Fruit fly (Drosophila melanogaster) whole organism, prepupa: ENCODE data around the gene CG16826.
A peak's percentile ranks its signal among the peaks of the same experiment; 100 is the strongest.

ENCODE experiments used
- CG10631 ChIP-seq: fragments of 200-800 bp; sonication (Bioruptor generic); optimal IDR thresholded peaks from 2 replicates; lab custom pipeline; 2016; ENCODE audit warnings: missing biosample characterization, missing genetic modification characterization
- CG10669 ChIP-seq: fragments of 200-800 bp; sonication (Bioruptor generic); optimal IDR thresholded peaks from 3 replicates; lab custom pipeline; 2018; ENCODE audit warnings: missing biosample characterization, mild to moderate bottlenecking, missing genetic modification characterization, moderate library complexity
- CG11294 ChIP-seq: fragments of 200-800 bp; sonication (Bioruptor generic); IDR thresholded peaks from 2 replicates; pipeline ENCODE4 v1.3.6; 2022; ENCODE audit warnings: missing biosample characterization, missing genetic modification characterization
- CG11762 ChIP-seq: fragments of 200-800 bp; sonication (Bioruptor generic); optimal IDR thresholded peaks from 3 replicates; lab custom pipeline; 2016; ENCODE audit warnings: missing biosample characterization, missing genetic modification characterization; ENCODE audit not compliant: insufficient read depth
- CG15336 ChIP-seq: fragments of 200-800 bp; sonication (Bioruptor generic); IDR thresholded peaks from 2 replicates; pipeline ENCODE4 v1.3.6; 2022; ENCODE audit warnings: missing biosample characterization, missing genetic modification characterization
- CG1621 ChIP-seq: fragments of 200-800 bp; sonication (Bioruptor generic); optimal IDR thresholded peaks from 3 replicates; lab custom pipeline; 2018; ENCODE audit warnings: missing biosample characterization, mild to moderate bottlenecking, missing genetic modification characterization
- CG16779 ChIP-seq: fragments of 200-800 bp; sonication (Bioruptor generic); optimal IDR thresholded peaks from 3 replicates; lab custom pipeline; 2017; ENCODE audit warnings: missing biosample characterization, mild to moderate bottlenecking, missing genetic modification characterization
- CG3032 ChIP-seq: fragments of 200-800 bp; optimal IDR thresholded peaks from 2 replicates; lab custom pipeline; 2019; ENCODE audit warnings: missing biosample characterization, mild to moderate bottlenecking, missing genetic modification characterization, moderate library complexity
- CG31627 ChIP-seq: fragments of 200-800 bp; sonication (Bioruptor generic); optimal IDR thresholded peaks from 3 replicates; lab custom pipeline; 2016; ENCODE audit warnings: missing biosample characterization, missing genetic modification characterization
- CG32006 ChIP-seq: fragments of 200-800 bp; sonication (Bioruptor generic); optimal IDR thresholded peaks from 3 replicates; lab custom pipeline; 2017; ENCODE audit warnings: missing biosample characterization, mild to moderate bottlenecking, missing genetic modification characterization
- CG34406 ChIP-seq: fragments of 200-800 bp; sonication (Bioruptor generic); optimal IDR thresholded peaks from 3 replicates; lab custom pipeline; 2016; ENCODE audit warnings: missing biosample characterization, missing genetic modification characterization
- CG4318 ChIP-seq: fragments of 200-800 bp; sonication (Bioruptor generic); optimal IDR thresholded peaks from 3 replicates; lab custom pipeline; 2017; ENCODE audit warnings: missing biosample characterization, mild to moderate bottlenecking, missing genetic modification characterization
- CG6163 ChIP-seq: fragments of 200-800 bp; sonication (Bioruptor generic); IDR thresholded peaks from 3 replicates; pipeline ENCODE4 v1.3.6; 2022; ENCODE audit warnings: missing biosample characterization, missing genetic modification characterization
- CG6276 ChIP-seq: fragments of 200-800 bp; sonication (Bioruptor generic); optimal IDR thresholded peaks from 2 replicates; lab custom pipeline; 2017; ENCODE audit warnings: missing biosample characterization, mild to moderate bottlenecking, missing genetic modification characterization
- CG6808 ChIP-seq: fragments of 200-800 bp; sonication (Bioruptor generic); optimal IDR thresholded peaks from 3 replicates; lab custom pipeline; 2017; ENCODE audit warnings: missing biosample characterization, missing genetic modification characterization, mild to moderate bottlenecking, moderate library complexity, missing genetic modification reagents
- CG6854 ChIP-seq: fragments of 200-800 bp; sonication (Bioruptor generic); optimal IDR thresholded peaks from 2 replicates; lab custom pipeline; 2017; ENCODE audit warnings: missing biosample characterization, mild to moderate bottlenecking, missing genetic modification characterization
- CG7368 ChIP-seq: fragments of 200-800 bp; sonication (Bioruptor generic); optimal IDR thresholded peaks from 3 replicates; lab custom pipeline; 2016; ENCODE audit warnings: missing biosample characterization, missing genetic modification characterization
- CG8119 ChIP-seq: fragments of 200-800 bp; sonication (Bioruptor generic); IDR thresholded peaks from 3 replicates; pipeline ENCODE4 v1.3.6; 2022; ENCODE audit warnings: missing biosample characterization, missing genetic modification characterization
- CG8319 ChIP-seq: fragments of 200-800 bp; sonication (Bioruptor generic); optimal IDR thresholded peaks from 3 replicates; lab custom pipeline; 2016; ENCODE audit warnings: missing biosample characterization, missing genetic modification characterization
- CG8632 ChIP-seq: fragments of 200-800 bp; sonication (Bioruptor generic); optimal IDR thresholded peaks from 3 replicates; lab custom pipeline; 2016; ENCODE audit warnings: missing biosample characterization, missing genetic modification characterization
- CG9139 ChIP-seq: fragments of 200-800 bp; sonication (Bioruptor generic); optimal IDR thresholded peaks from 3 replicates; lab custom pipeline; 2017; ENCODE audit warnings: missing biosample characterization, mild to moderate bottlenecking, missing genetic modification characterization
- Eip75B ChIP-seq: fragments of 200-800 bp; sonication (Bioruptor generic); optimal IDR thresholded peaks from 3 replicates; lab custom pipeline; 2016; ENCODE audit warnings: missing biosample characterization, missing genetic modification characterization
- Eip78C ChIP-seq: fragments of 200-800 bp; sonication (Bioruptor generic); peaks from one replicate; lab custom pipeline; 2016; ENCODE audit warnings: missing biosample characterization, missing genetic modification characterization
- Ets21C ChIP-seq: fragments of 200-800 bp; sonication (Bioruptor generic); optimal IDR thresholded peaks from 3 replicates; lab custom pipeline; 2016; ENCODE audit warnings: missing biosample characterization, missing genetic modification characterization
- Ets96B ChIP-seq: fragments of 200-800 bp; optimal IDR thresholded peaks from 2 replicates; lab custom pipeline; 2019; ENCODE audit warnings: missing biosample characterization, mild to moderate bottlenecking, missing genetic modification characterization, moderate library complexity
- Gug ChIP-seq: fragments of 200-800 bp; sonication (Bioruptor generic); IDR thresholded peaks from 2 replicates; pipeline ENCODE4 v1.3.6; 2022; ENCODE audit warnings: missing biosample characterization, missing genetic modification characterization
- Hr39 ChIP-seq: fragments of 200-800 bp; sonication (Bioruptor generic); optimal IDR thresholded peaks from 2 replicates; lab custom pipeline; 2016; ENCODE audit warnings: missing biosample characterization, missing genetic modification characterization
- Hr4 ChIP-seq: fragments of 200-800 bp; sonication (Bioruptor generic); optimal IDR thresholded peaks from 3 replicates; lab custom pipeline; 2016; ENCODE audit warnings: missing biosample characterization, missing genetic modification characterization
- Met ChIP-seq: fragments of 200-800 bp; sonication (Bioruptor generic); optimal IDR thresholded peaks from 3 replicates; lab custom pipeline; 2016; ENCODE audit warnings: missing biosample characterization, missing genetic modification characterization
- OdsH ChIP-seq: fragments of 200-800 bp; sonication (Bioruptor generic); optimal IDR thresholded peaks from 3 replicates; lab custom pipeline; 2016; ENCODE audit warnings: missing biosample characterization, missing genetic modification characterization
- Sox14 ChIP-seq: fragments of 200-800 bp; sonication (Bioruptor generic); optimal IDR thresholded peaks from 3 replicates; lab custom pipeline; 2016; ENCODE audit warnings: missing biosample characterization, missing genetic modification characterization
- Sox15 ChIP-seq: fragments of 200-800 bp; sonication (Bioruptor generic); optimal IDR thresholded peaks from 3 replicates; lab custom pipeline; 2016; ENCODE audit warnings: missing biosample characterization, missing genetic modification characterization
- achi ChIP-seq: fragments of 200-800 bp; sonication (Bioruptor generic); optimal IDR thresholded peaks from 3 replicates; lab custom pipeline; 2016; ENCODE audit warnings: missing biosample characterization, missing genetic modification characterization
- acj6 ChIP-seq: fragments of 200-800 bp; sonication (Bioruptor generic); optimal IDR thresholded peaks from 3 replicates; lab custom pipeline; 2016; ENCODE audit warnings: missing biosample characterization, missing genetic modification characterization
- dac ChIP-seq: fragments of 200-800 bp; sonication (Bioruptor generic); optimal IDR thresholded peaks from 2 replicates; lab custom pipeline; 2017; ENCODE audit warnings: missing biosample characterization, mild to moderate bottlenecking, missing genetic modification characterization
- dsx ChIP-seq: fragments of 200-800 bp; optimal IDR thresholded peaks from 3 replicates; lab custom pipeline; 2019; ENCODE audit warnings: missing biosample characterization, mild to moderate bottlenecking, missing genetic modification characterization, moderate library complexity; ENCODE audit not compliant: poor library complexity, severe bottlenecking
- eg ChIP-seq: fragments of 200-800 bp; sonication (Bioruptor generic); IDR thresholded peaks from 3 replicates; pipeline ENCODE4 v1.3.6; 2022; ENCODE audit warnings: missing biosample characterization, missing genetic modification characterization
- fd59A ChIP-seq: fragments of 200-800 bp; sonication (Bioruptor generic); optimal IDR thresholded peaks from 2 replicates; lab custom pipeline; 2017; ENCODE audit warnings: missing biosample characterization, mild to moderate bottlenecking, missing genetic modification characterization, missing genetic modification reagents
- fd85E ChIP-seq: fragments of 200-800 bp; sonication (Bioruptor generic); optimal IDR thresholded peaks from 3 replicates; lab custom pipeline; 2016; ENCODE audit warnings: missing biosample characterization, missing genetic modification characterization
- fkh ChIP-seq: fragments of 200-800 bp; sonication (Bioruptor generic); optimal IDR thresholded peaks from 3 replicates; lab custom pipeline; 2017; ENCODE audit warnings: missing biosample characterization, mild to moderate bottlenecking, missing genetic modification characterization, moderate library complexity
- lz ChIP-seq: fragments of 200-800 bp; sonication (Bioruptor generic); optimal IDR thresholded peaks from 3 replicates; lab custom pipeline; 2016; ENCODE audit warnings: missing biosample characterization, missing genetic modification characterization
- net ChIP-seq: fragments of 200-800 bp; sonication (Bioruptor generic); optimal IDR thresholded peaks from 3 replicates; lab custom pipeline; 2016; ENCODE audit warnings: missing biosample characterization, missing genetic modification characterization
- pdm3 ChIP-seq: fragments of 200-800 bp; sonication (Bioruptor generic); optimal IDR thresholded peaks from 3 replicates; lab custom pipeline; 2016; ENCODE audit warnings: missing biosample characterization, missing genetic modification characterization
- salr ChIP-seq, 2 experiments: fragments of 200-800 bp; sonication (Bioruptor generic); optimal IDR thresholded peaks; 3 replicates each; lab custom pipeline; 2016 to 2018; ENCODE audit warnings: missing biosample characterization in 2 of 2, missing genetic modification characterization in 2 of 2, mild to moderate bottlenecking in 1 of 2
- spab ChIP-seq: fragments of 200-800 bp; sonication (Bioruptor generic); optimal IDR thresholded peaks from 2 replicates; lab custom pipeline; 2017; ENCODE audit warnings: missing biosample characterization, mild to moderate bottlenecking, missing genetic modification characterization, missing genetic modification reagents
- topi ChIP-seq: fragments of 200-800 bp; sonication (Bioruptor generic); optimal IDR thresholded peaks from 3 replicates; lab custom pipeline; 2016; ENCODE audit warnings: missing biosample characterization, missing genetic modification characterization
- vri ChIP-seq: fragments of 200-800 bp; sonication (Bioruptor generic); optimal IDR thresholded peaks from 3 replicates; lab custom pipeline; 2016; ENCODE audit warnings: missing biosample characterization, mild to moderate bottlenecking, missing genetic modification characterization

Gene CG16826

DNA sequence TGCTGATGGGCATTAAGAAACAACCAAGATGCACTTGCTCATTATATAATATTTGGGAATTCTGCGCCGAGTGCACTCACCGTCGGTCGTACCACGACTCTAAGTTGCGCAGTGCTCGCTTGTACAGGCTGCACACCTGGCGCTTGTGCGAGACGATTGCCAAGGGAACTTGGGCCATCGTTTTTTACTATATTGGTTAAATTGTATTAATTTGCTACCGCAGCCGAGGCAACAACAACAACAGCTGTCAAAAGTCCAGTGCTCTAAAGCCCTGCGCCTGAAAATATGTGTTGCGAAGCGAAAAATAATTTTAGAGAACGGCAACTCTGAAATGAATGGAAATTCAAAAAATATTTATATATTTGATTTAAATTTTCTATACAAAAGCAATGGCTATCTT, 23.2 kb downstream of the CG16826 start, which contains the start of gene ND-B22 (continued):
- no peak for TF ChIP-seq CG8632 (GFP tag; lab: Kevin White, UChicago)
- TF ChIP-seq CG31627 (GFP tag; lab: Kevin White, UChicago) = peak; percentile 45
- TF ChIP-seq topi (GFP tag; lab: Kevin White, UChicago) = peak; percentile 51
- TF ChIP-seq Met (GFP tag; lab: Kevin White, UChicago) = peak; percentile 54
- TF ChIP-seq Gug (GFP tag; lab: Robert Waterston, UW) = no peak
- TF ChIP-seq Sox14 (GFP tag; lab: Kevin White, UChicago) = peak; percentile 52
- peak; percentile 77 for TF ChIP-seq dsx (GFP tag; lab: Kevin White, UChicago)
- no peak for TF ChIP-seq CG4318 (GFP tag; lab: Kevin White, UChicago)
- TF ChIP-seq CG7368 (GFP tag; lab: Kevin White, UChicago) = no peak

DNA sequence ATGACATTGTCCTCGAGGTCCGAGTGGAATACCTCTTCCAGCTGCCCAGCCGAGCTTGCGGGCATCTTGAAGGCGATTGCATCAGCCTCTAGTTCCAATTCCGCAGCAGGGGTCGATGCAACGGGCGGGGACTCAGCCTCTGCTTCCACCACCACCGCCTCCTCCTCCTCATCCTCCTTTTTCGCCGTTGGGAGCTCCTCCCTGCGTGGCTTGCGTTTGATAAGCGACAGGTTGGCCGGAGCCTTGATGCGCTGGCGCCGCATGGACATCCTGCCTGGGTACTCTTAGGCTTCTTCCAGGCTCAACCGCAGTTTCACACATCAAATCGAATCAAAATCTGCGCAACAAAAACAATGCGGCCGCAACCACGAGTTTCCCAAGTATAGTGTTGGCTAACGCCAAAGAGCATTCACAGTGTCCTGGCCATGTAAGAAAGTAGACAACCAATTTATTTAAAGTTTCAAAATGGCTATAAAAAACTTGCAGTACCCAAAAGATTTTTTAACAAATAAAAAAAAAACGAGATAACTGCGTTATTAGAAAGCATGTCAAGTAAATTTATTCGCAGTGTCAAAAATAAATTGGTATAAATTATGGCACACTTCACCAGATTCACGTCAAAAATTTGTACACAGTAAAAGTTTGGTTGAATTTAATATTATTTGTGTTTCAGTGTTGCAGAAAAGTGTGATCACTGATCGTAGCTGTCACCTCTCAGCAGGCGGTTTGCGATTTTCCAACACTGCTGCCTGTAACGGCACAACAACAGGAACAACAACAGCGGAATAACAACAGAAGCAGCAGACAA, 26.1 kb downstream of the CG16826 start, which contains the start of the genes Bdp1 and CG6565:
Gene Bdp1, minus strand, starts transcription at position 456 of the 808 bp plus-strand sequence.
Gene CG6565, plus strand, starts transcription at position 585 of the 808 bp plus-strand sequence.
- peak; percentile 98 for TF ChIP-seq achi
- peak; percentile 92 for TF ChIP-seq CG7368 (GFP tag; lab: Kevin White, UChicago)
- peak; percentile 97 for TF ChIP-seq Eip75B (GFP tag; lab: Kevin White, UChicago)
- TF ChIP-seq CG6808 = peak; percentile 92
- peak; percentile 92 for TF ChIP-seq Ets96B (tag; lab: Kevin White, UChicago)
- TF ChIP-seq topi (GFP tag; lab: Kevin White, UChicago) = peak; percentile 98
- TF ChIP-seq Sox15 (GFP tag; lab: Kevin White, UChicago) = peak; percentile 99
- TF ChIP-seq fkh (GFP tag; lab: Kevin White, UChicago) = peak; percentile 84
- no peak for TF ChIP-seq CG9139 (GFP tag; lab: Kevin White, UChicago)
- peak; percentile 96 for TF ChIP-seq CG10669 (GFP tag; lab: Kevin White, UChicago)
- peak; percentile 90 for TF ChIP-seq spab (GFP tag; lab: Kevin White, UChicago)
- TF ChIP-seq CG8632 (GFP tag; lab: Kevin White, UChicago) = peak; percentile 94
- peak; percentile 98 for TF ChIP-seq Hr4 (GFP tag; lab: Kevin White, UChicago)
- TF ChIP-seq CG34406 (GFP tag; lab: Kevin White, UChicago) = peak; percentile 96
- TF ChIP-seq CG6854 (GFP tag; lab: Kevin White, UChicago) = peak; percentile 82
- TF ChIP-seq CG11762 (GFP tag; lab: Kevin White, UChicago) = peak; percentile 97
- peak; percentile 87 for TF ChIP-seq CG16779 (tag; lab: Kevin White, UChicago)
- peak; percentile 83 for TF ChIP-seq CG1621
- TF ChIP-seq dsx (GFP tag; lab: Kevin White, UChicago) = peak; percentile 83
- TF ChIP-seq salr (GFP tag; optimal IDR thresholded peaks at IDR 0.05; lab: Kevin White, UChicago) = peak; percentile 88 to 98
- TF ChIP-seq Hr39 = peak; percentile 99
- peak; percentile 97 for TF ChIP-seq dac
- TF ChIP-seq eg (GFP tag; lab: Robert Waterston, UW) = peak; percentile 90
- TF ChIP-seq acj6 (GFP tag; lab: Kevin White, UChicago) = peak; percentile 99
- peak; percentile 99 for TF ChIP-seq lz (GFP tag; lab: Kevin White, UChicago)
- peak; percentile 99 for TF ChIP-seq CG10631 (GFP tag; lab: Kevin White, UChicago)
- no peak for TF ChIP-seq CG6276 (GFP tag; lab: Kevin White, UChicago)
- peak; percentile 98 for TF ChIP-seq pdm3 (GFP tag; lab: Kevin White, UChicago)
- no peak for TF ChIP-seq fd85E (GFP tag; lab: Kevin White, UChicago)
- peak; percentile 99 for TF ChIP-seq CG4318 (GFP tag; lab: Kevin White, UChicago)
- peak; percentile 95 for TF ChIP-seq CG3032 (tag; lab: Kevin White, UChicago)
- peak; percentile 93 for TF ChIP-seq CG11294 (GFP tag; lab: Robert Waterston, UW)
- TF ChIP-seq fd59A (GFP tag; lab: Kevin White, UChicago) = peak; percentile 94
- peak; percentile 99 for TF ChIP-seq CG31627 (GFP tag; lab: Kevin White, UChicago)
- peak; percentile 97 for TF ChIP-seq CG8319 (GFP tag; lab: Kevin White, UChicago)
- TF ChIP-seq Ets21C = peak; percentile 99
- TF ChIP-seq vri (GFP tag; lab: Kevin White, UChicago) = peak; percentile 92
- peak; percentile 88 for TF ChIP-seq CG6163 (GFP tag; lab: Robert Waterston, UW)
- peak; percentile 90 for TF ChIP-seq CG15336 (GFP tag; lab: Robert Waterston, UW)
- TF ChIP-seq CG8119 (GFP tag; lab: Robert Waterston, UW) = peak; percentile 91
- peak; percentile 95 for TF ChIP-seq net (GFP tag; lab: Kevin White, UChicago)
- TF ChIP-seq OdsH (GFP tag; lab: Kevin White, UChicago) = peak; percentile 99
- peak; percentile 99 for TF ChIP-seq CG32006 (GFP tag; lab: Kevin White, UChicago)
- peak; percentile 99 for TF ChIP-seq Eip78C (GFP tag; lab: Kevin White, UChicago)
